Worm (Caenorhabditis elegans) whole organism, mixed stage, embryonic: ENCODE measurements around the gene fbxb-107.

Source experiments
- bed-3 ChIP-seq: fragments of 200-800 bp; sonication (Bioruptor generic); optimal IDR thresholded peaks from 3 replicates; lab custom pipeline; 2018; ENCODE audit warnings: mild to moderate bottlenecking, missing genetic modification characterization, moderate library complexity, missing compliant biosample characterization
- drap-1 ChIP-seq: fragments of 200-800 bp; sonication (Bioruptor generic); optimal IDR thresholded peaks from 3 replicates; lab custom pipeline; 2018; ENCODE audit warnings: mild to moderate bottlenecking, missing genetic modification characterization, missing compliant biosample characterization
- elt-3 ChIP-seq: fragments of 150-350 bp; optimal IDR thresholded peaks from 2 replicates; lab custom pipeline; 2014; ENCODE audit warnings: missing biosample characterization, missing genetic modification characterization
- lin-32 ChIP-seq: fragments of 200-800 bp; sonication (Bioruptor generic); optimal IDR thresholded peaks from 2 replicates; lab custom pipeline; 2018; ENCODE audit warnings: mild to moderate bottlenecking, missing genetic modification characterization, missing compliant biosample characterization
- lsy-2 ChIP-seq: fragments of 150-350 bp; optimal IDR thresholded peaks from 2 replicates; lab custom pipeline; 2014; ENCODE audit warnings: missing biosample characterization, missing genetic modification characterization
- mab-5 ChIP-seq: fragments of 150-350 bp; optimal IDR thresholded peaks from 2 replicates; lab custom pipeline; 2014; ENCODE audit warnings: missing biosample characterization, missing genetic modification characterization
- nhr-12 ChIP-seq: fragments of 150-350 bp; optimal IDR thresholded peaks from 2 replicates; lab custom pipeline; 2014; ENCODE audit warnings: missing biosample characterization, missing genetic modification characterization
- nhr-237 ChIP-seq: fragments of 150-350 bp; optimal IDR thresholded peaks from 2 replicates; lab custom pipeline; 2014; ENCODE audit warnings: missing biosample characterization, missing genetic modification characterization
- pha-4 ChIP-seq: fragments of 150-350 bp; optimal IDR thresholded peaks from 2 replicates; lab custom pipeline; 2018; ENCODE audit warnings: missing biosample characterization, missing genetic modification reagents, missing genetic modification characterization
- snpc-4 ChIP-seq: fragments of 150-350 bp; optimal IDR thresholded peaks from 2 replicates; lab custom pipeline; 2014; ENCODE audit warnings: missing biosample characterization, missing genetic modification characterization
- ztf-11 ChIP-seq: fragments of 150-350 bp; optimal IDR thresholded peaks from 2 replicates; lab custom pipeline; 2014; ENCODE audit warnings: missing biosample characterization, missing genetic modification characterization

DNA sequence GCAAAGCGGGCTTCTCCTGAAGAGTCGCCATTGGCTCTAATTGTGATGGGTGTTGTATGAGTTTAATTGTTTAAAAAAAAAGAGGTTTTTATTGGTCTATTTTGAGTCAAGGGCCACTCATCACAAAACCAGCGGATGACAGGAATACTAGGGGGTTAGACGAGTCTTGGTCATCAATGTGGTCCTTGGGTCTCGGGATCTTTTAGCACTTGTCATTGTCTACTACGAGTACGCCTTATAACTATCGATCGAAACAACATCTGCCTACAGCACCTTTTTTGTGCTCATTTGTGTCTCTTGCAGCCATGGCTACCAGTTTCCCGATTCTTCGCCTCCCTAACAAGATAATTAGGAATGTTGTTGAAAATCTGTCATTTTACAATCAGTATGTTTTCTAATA lies 6.1 kb downstream of the fbxb-107 start, which contains the start of gene fbxb-108:
- no peak for TF ChIP-seq nhr-12 (tag; lab: Kevin White, UChicago)
- no peak for TF ChIP-seq elt-3 (tag; lab: Kevin White, UChicago)
- TF ChIP-seq snpc-4 (tag; lab: Kevin White, UChicago) = no peak
- TF ChIP-seq drap-1 (GFP tag; lab: Kevin White, UChicago) = no peak
- no peak for TF ChIP-seq mab-5 (tag; lab: Kevin White, UChicago)
- no peak for TF ChIP-seq ztf-11 (tag; lab: Kevin White, UChicago)
- TF ChIP-seq lsy-2 (tag; lab: Kevin White, UChicago) = no peak
- TF ChIP-seq nhr-237 (tag; lab: Kevin White, UChicago) = no peak
- no peak for TF ChIP-seq pha-4 (tag; lab: Kevin White, UChicago)
- TF ChIP-seq lin-32 (GFP tag; lab: Kevin White, UChicago) = no peak
- no peak for TF ChIP-seq bed-3 (GFP tag; lab: Kevin White, UChicago)
